Fruit fly (Drosophila melanogaster) whole organism, embryonic: ENCODE results near the gene mRpL24.
A peak's percentile ranks its signal among the peaks of the same experiment; 100 is the strongest.

Experiments
- Bgb ChIP-seq: fragments of 200-800 bp; sonication (Bioruptor generic); IDR thresholded peaks from 2 replicates; pipeline ENCODE4 v1.3.6; 2022; ENCODE audit warnings: missing biosample characterization, missing genetic modification characterization; ENCODE audit not compliant: partially characterized antibody
- CG10274 ChIP-seq: fragments of 200-800 bp; sonication (Bioruptor generic); optimal IDR thresholded peaks from 3 replicates; lab custom pipeline; 2017; ENCODE audit warnings: missing biosample characterization, mild to moderate bottlenecking, missing genetic modification characterization
- CG10462 ChIP-seq: fragments of 200-800 bp; sonication (Bioruptor generic); optimal IDR thresholded peaks from 2 replicates; lab custom pipeline; 2016; ENCODE audit warnings: missing biosample characterization, missing genetic modification characterization
- CG11093 ChIP-seq: fragments of 200-800 bp; sonication (Bioruptor generic); IDR thresholded peaks from 3 replicates; pipeline ENCODE4 v1.3.6; 2022; ENCODE audit warnings: missing biosample characterization, missing genetic modification characterization
- CG11456 ChIP-seq: fragments of 200-800 bp; sonication (Bioruptor generic); IDR thresholded peaks from 3 replicates; pipeline ENCODE4 v1.3.6; 2022; ENCODE audit warnings: missing biosample characterization, missing genetic modification characterization
- CG13287 ChIP-seq: fragments of 200-800 bp; sonication (Bioruptor generic); IDR thresholded peaks from 2 replicates; pipeline ENCODE4 v1.3.6; 2022; ENCODE audit warnings: missing biosample characterization, missing genetic modification characterization; ENCODE audit not compliant: partially characterized antibody
- CG13624 ChIP-seq: fragments of 200-800 bp; sonication (Bioruptor generic); optimal IDR thresholded peaks from 2 replicates; lab custom pipeline; 2016; ENCODE audit warnings: missing biosample characterization, missing genetic modification characterization
- CG14014 ChIP-seq: fragments of 200-800 bp; sonication (Bioruptor generic); IDR thresholded peaks from 2 replicates; pipeline ENCODE4 v1.3.6; 2022; ENCODE audit warnings: missing biosample characterization, missing genetic modification characterization
- CG15514 ChIP-seq: fragments of 200-800 bp; sonication (Bioruptor generic); optimal IDR thresholded peaks from 3 replicates; lab custom pipeline; 2017; ENCODE audit warnings: missing biosample characterization, missing genetic modification characterization, mild to moderate bottlenecking, moderate library complexity, missing genetic modification reagents
- CG30403 ChIP-seq: fragments of 200-800 bp; sonication (Bioruptor generic); optimal IDR thresholded peaks from 3 replicates; lab custom pipeline; 2016; ENCODE audit warnings: missing biosample characterization, missing genetic modification characterization
- CG3281 ChIP-seq: fragments of 200-800 bp; sonication (Bioruptor generic); optimal IDR thresholded peaks from 3 replicates; lab custom pipeline; 2017; ENCODE audit warnings: missing biosample characterization, mild to moderate bottlenecking, missing genetic modification characterization
- CG34422 ChIP-seq: fragments of 200-800 bp; sonication (Bioruptor generic); IDR thresholded peaks from 3 replicates; pipeline ENCODE4 v1.3.6; 2022; ENCODE audit warnings: missing biosample characterization, missing genetic modification characterization
- CG3847 ChIP-seq: fragments of 200-800 bp; sonication (Bioruptor generic); IDR thresholded peaks from 2 replicates; pipeline ENCODE4 v1.3.6; 2022; ENCODE audit warnings: missing biosample characterization, missing genetic modification characterization
- CG4820 ChIP-seq: fragments of 200-800 bp; sonication (Bioruptor generic); optimal IDR thresholded peaks from 3 replicates; lab custom pipeline; 2016; ENCODE audit warnings: missing biosample characterization, missing genetic modification characterization
- CG7987 ChIP-seq: fragments of 200-800 bp; sonication (Bioruptor generic); optimal IDR thresholded peaks from 2 replicates; lab custom pipeline; 2018; ENCODE audit warnings: missing biosample characterization, mild to moderate bottlenecking, missing genetic modification characterization, moderate library complexity
- CG8924 ChIP-seq: fragments of 200-800 bp; optimal IDR thresholded peaks from 3 replicates; lab custom pipeline; 2019; ENCODE audit warnings: missing biosample characterization, mild to moderate bottlenecking, missing genetic modification characterization, moderate library complexity
- CG9932 ChIP-seq: fragments of 200-800 bp; sonication (Bioruptor generic); IDR thresholded peaks from 2 replicates; pipeline ENCODE4 v1.3.6; 2022; ENCODE audit warnings: missing biosample characterization, missing genetic modification characterization
- D19A ChIP-seq: fragments of 200-800 bp; optimal IDR thresholded peaks from 3 replicates; lab custom pipeline; 2019; ENCODE audit warnings: missing biosample characterization, mild to moderate bottlenecking, missing genetic modification characterization, moderate library complexity
- E2f1 ChIP-seq: fragments of 200-800 bp; sonication (Bioruptor generic); IDR thresholded peaks from 2 replicates; pipeline ENCODE4 v1.3.6; 2022; ENCODE audit warnings: missing biosample characterization, missing genetic modification characterization
- E2f2 ChIP-seq: fragments of 200-800 bp; sonication (Bioruptor generic); IDR thresholded peaks from 2 replicates; pipeline ENCODE4 v1.3.6; 2022; ENCODE audit warnings: missing biosample characterization, missing genetic modification characterization
- Ets65A ChIP-seq: fragments of 200-800 bp; sonication (Bioruptor generic); peaks from one replicate; lab custom pipeline; 2016; ENCODE audit warnings: missing biosample characterization, missing genetic modification characterization
- Gug ChIP-seq: fragments of 200-800 bp; sonication (Bioruptor generic); IDR thresholded peaks from 4 replicates; pipeline ENCODE4 v1.3.6; 2022; ENCODE audit warnings: missing biosample characterization, missing genetic modification characterization
- HmgZ ChIP-seq: fragments of 200-800 bp; sonication (Bioruptor generic); optimal IDR thresholded peaks from 2 replicates; lab custom pipeline; 2018; ENCODE audit warnings: missing biosample characterization, mild to moderate bottlenecking, missing genetic modification characterization
- Lpt ChIP-seq: fragments of >200 bp; optimal IDR thresholded peaks from 2 replicates; lab custom pipeline; 2018; ENCODE audit warnings: missing biosample characterization, missing genetic modification characterization
- MESR4 ChIP-seq: fragments of 200-800 bp; sonication (Bioruptor generic); optimal IDR thresholded peaks from 2 replicates; lab custom pipeline; 2018; ENCODE audit warnings: missing biosample characterization, mild to moderate bottlenecking, missing genetic modification characterization, moderate library complexity
- Max ChIP-seq: fragments of 200-800 bp; sonication (Bioruptor generic); optimal IDR thresholded peaks from 2 replicates; lab custom pipeline; 2016; ENCODE audit warnings: missing biosample characterization, mild to moderate bottlenecking, missing genetic modification characterization
- Med ChIP-seq: fragments of 200-800 bp; sonication (Bioruptor generic); peaks from one replicate; lab custom pipeline; 2016; ENCODE audit warnings: missing biosample characterization, missing genetic modification characterization, mild to moderate bottlenecking, inconsistent platforms, moderate library complexity
- NfI ChIP-seq: fragments of 200-800 bp; sonication (Bioruptor generic); optimal IDR thresholded peaks from 3 replicates; lab custom pipeline; 2018; ENCODE audit warnings: missing biosample characterization, mild to moderate bottlenecking, missing genetic modification characterization, moderate library complexity
- Pdp1 ChIP-seq, 2 experiments: fragments of 200-800 bp; sonication (Bioruptor generic); optimal IDR thresholded peaks; 3 replicates each; lab custom pipeline; 2016; ENCODE audit warnings: missing biosample characterization in 2 of 2, missing genetic modification characterization in 2 of 2, mild to moderate bottlenecking in 1 of 2, moderate library complexity in 1 of 2
- Sry-β ChIP-seq: fragments of 200-800 bp; sonication (Bioruptor generic); optimal IDR thresholded peaks from 2 replicates; lab custom pipeline; 2018; ENCODE audit warnings: missing biosample characterization, mild to moderate bottlenecking, missing genetic modification characterization, moderate library complexity
- Xrp1 ChIP-seq: fragments of 200-800 bp; sonication (Bioruptor generic); IDR thresholded peaks from 2 replicates; pipeline ENCODE4 v1.3.6; 2022; ENCODE audit warnings: missing biosample characterization, missing genetic modification characterization
- az2 ChIP-seq: fragments of 200-800 bp; sonication (Bioruptor generic); optimal IDR thresholded peaks from 3 replicates; lab custom pipeline; 2016; ENCODE audit warnings: missing biosample characterization, missing genetic modification characterization
- chinmo ChIP-seq: fragments of 200-800 bp; sonication (Bioruptor generic); IDR thresholded peaks from 4 replicates; pipeline ENCODE4 v1.3.6; 2022; ENCODE audit warnings: missing biosample characterization, missing genetic modification characterization; ENCODE audit not compliant: partially characterized antibody
- ems ChIP-seq: fragments of 200-800 bp; sonication (Bioruptor generic); optimal IDR thresholded peaks from 3 replicates; lab custom pipeline; 2016; ENCODE audit warnings: missing biosample characterization, missing genetic modification characterization
- eve ChIP-seq, 2 experiments: fragments of >200 bp; optimal IDR thresholded peaks; 2 replicates each; lab custom pipeline; 2017; ENCODE audit warnings: missing biosample characterization in 2 of 2, missing genetic modification characterization in 2 of 2
- fu2 ChIP-seq: fragments of 200-800 bp; sonication (Bioruptor generic); optimal IDR thresholded peaks from 2 replicates; lab custom pipeline; 2016; ENCODE audit warnings: missing biosample characterization, missing genetic modification characterization
- kay ChIP-seq: fragments of 200-800 bp; sonication (Bioruptor generic); optimal IDR thresholded peaks from 2 replicates; lab custom pipeline; 2016; ENCODE audit warnings: missing biosample characterization, missing genetic modification characterization
- mam ChIP-seq: fragments of 200-800 bp; sonication (Bioruptor generic); optimal IDR thresholded peaks from 3 replicates; lab custom pipeline; 2016; ENCODE audit warnings: missing biosample characterization, missing genetic modification characterization
- otp ChIP-seq: fragments of 200-800 bp; sonication (Bioruptor generic); IDR thresholded peaks from 3 replicates; pipeline ENCODE4, ENCODE4 v1.3.6; 2022; ENCODE audit warnings: missing biosample characterization, missing genetic modification characterization
- pan ChIP-seq, 4 experiments: fragments of >200 bp in 3 of 4; fragments of 200-800 bp in 1 of 4; sonication (Bioruptor generic) in 1 of 4; optimal IDR thresholded peaks in 3 of 4; IDR thresholded peaks in 1 of 4; 2 replicates each; pipeline versions ENCODE4 v1.3.6 to Lab custom; 2017 to 2022; ENCODE audit warnings: missing biosample characterization in 2 of 4, missing genetic modification characterization in 2 of 4, mixed read lengths in 1 of 4
- phol ChIP-seq: fragments of 200-800 bp; sonication (Bioruptor generic); optimal IDR thresholded peaks from 3 replicates; lab custom pipeline; 2018; ENCODE audit warnings: missing biosample characterization, mild to moderate bottlenecking, missing genetic modification characterization, moderate library complexity
- pzg ChIP-seq: fragments of 200-800 bp; sonication (Bioruptor generic); optimal IDR thresholded peaks from 3 replicates; lab custom pipeline; 2018; ENCODE audit warnings: missing biosample characterization, mild to moderate bottlenecking, missing genetic modification characterization, moderate library complexity
- ranshi ChIP-seq: fragments of 200-800 bp; sonication (Bioruptor generic); IDR thresholded peaks from 2 replicates; pipeline ENCODE4 v1.3.6; 2022; ENCODE audit warnings: missing biosample characterization, missing genetic modification characterization
- row ChIP-seq: fragments of 200-800 bp; sonication (Bioruptor generic); IDR thresholded peaks from 3 replicates; pipeline ENCODE4 v1.3.6; 2022; ENCODE audit warnings: missing biosample characterization, missing genetic modification characterization
- slbo ChIP-seq: fragments of 200-800 bp; sonication (Bioruptor generic); IDR thresholded peaks from 2 replicates; pipeline ENCODE4 v1.3.6; 2022; ENCODE audit warnings: missing biosample characterization, missing genetic modification characterization
- sna ChIP-seq: fragments of 200-800 bp; sonication (Bioruptor generic); IDR thresholded peaks from 2 replicates; pipeline ENCODE4 v1.3.6; 2022; ENCODE audit warnings: missing biosample characterization, missing genetic modification characterization; ENCODE audit not compliant: partially characterized antibody
- z ChIP-seq: fragments of 200-800 bp; sonication (Bioruptor generic); IDR thresholded peaks from 3 replicates; pipeline ENCODE4 v1.3.6; 2022; ENCODE audit warnings: missing biosample characterization, missing genetic modification characterization
- zfh1 ChIP-seq: fragments of 200-800 bp; sonication (Bioruptor generic); IDR thresholded peaks from 3 replicates; pipeline ENCODE4 v1.3.6; 2022; ENCODE audit warnings: missing biosample characterization, missing genetic modification characterization

Gene mRpL24

dm6 chr2L:4967511-4967910 is 22.4 kb upstream of the mRpL24 start, which contains the start of gene eIF3i (continued):
- TF ChIP-seq CG4820 (no peak), Bgb (no peak), Lpt (no peak), Pdp1 (GFP tag; optimal IDR thresholded peaks at IDR 0.05; lab: Kevin White, UChicago) (no peak), CG8924 (tag; lab: Kevin White, UChicago) (peak; percentile 6), CG10462 (no peak), CG10274 (no peak)

dm6 chr2L:4965923-4966322 is 20.8 kb upstream of the mRpL24 start:
- TF ChIP-seq otp (GFP tag; lab: Robert Waterston, UW): no peak
- peak; percentile 68 for TF ChIP-seq Med (GFP tag; lab: Kevin White, UChicago)
- 0 out of 3 replicates have a peak, but pooled peaks have one; percentile 57 for TF ChIP-seq z (GFP tag; lab: Robert Waterston, UW)
- no peak for TF ChIP-seq Max (GFP tag; lab: Kevin White, UChicago)
- no peak for TF ChIP-seq Gug (GFP tag; lab: Robert Waterston, UW)
- no peak for TF ChIP-seq CG4820
- TF ChIP-seq NfI: no peak

dm6 chr2L:4965420-4965819 is 20.3 kb upstream of the mRpL24 start, which contains the start of gene CG34125:
TSS of gene CG34125 (plus strand) at chr2L:4965673.
- no peak for TF ChIP-seq pan (optimal IDR thresholded peaks at IDR 0.05; lab: Kevin White, UChicago)
- peak in 1 of 2 experiments; percentile 32 for TF ChIP-seq pan (GFP tag; optimal IDR thresholded peaks at IDR 0.05 in 1 of 2, IDR thresholded peaks at IDR 0.05 in 1 of 2)
- peak; percentile 32; the same call in 1 of the 2 replicates for TF ChIP-seq slbo (GFP tag; lab: Robert Waterston, UW)
- 0 out of 3 replicates have a peak, but pooled peaks have one; percentile 8 for TF ChIP-seq CG34422 (GFP tag; lab: Robert Waterston, UW)
- peak; percentile 86 for TF ChIP-seq row (GFP tag; lab: Robert Waterston, UW)
- peak; percentile 26; the same call in 1 of the 2 replicates for TF ChIP-seq CG3847 (GFP tag; lab: Robert Waterston, UW)
- TF ChIP-seq mam (GFP tag; lab: Kevin White, UChicago): peak; percentile 14
- peak; percentile 97 for TF ChIP-seq kay (GFP tag; lab: Kevin White, UChicago)
- no peak for TF ChIP-seq E2f1
- 0 out of 2 replicates have a peak, but pooled peaks have one; percentile 22 for TF ChIP-seq E2f2 (GFP tag; lab: Robert Waterston, UW)
- peak; percentile 13 for TF ChIP-seq MESR4 (GFP tag; lab: Kevin White, UChicago)
- peak; percentile 6 for TF ChIP-seq az2 (GFP tag; lab: Kevin White, UChicago)
- no peak for TF ChIP-seq CG7987 (GFP tag; lab: Kevin White, UChicago)
- peak; percentile 82 for TF ChIP-seq Ets65A
- no peak for TF ChIP-seq CG3281 (GFP tag; lab: Kevin White, UChicago)
- TF ChIP-seq CG9932: peak; percentile 44; the same call in 1 of the 2 replicates
- TF ChIP-seq ems (GFP tag; lab: Kevin White, UChicago): peak; percentile 10
- TF ChIP-seq HmgZ (tag; lab: Kevin White, UChicago): peak; percentile 13
- TF ChIP-seq CG11456 (GFP tag; lab: Robert Waterston, UW): 0 out of 3 replicates have a peak, but pooled peaks have one; percentile 47
- peak; percentile 20; the same call in 1 of the 3 replicates for TF ChIP-seq zfh1 (GFP tag; lab: Robert Waterston, UW)
- TF ChIP-seq CG13287 (GFP tag; lab: Robert Waterston, UW): peak; percentile 22; the same call in 1 of the 2 replicates
- peak; percentile 33 for TF ChIP-seq pzg
- TF ChIP-seq fu2 (GFP tag; lab: Kevin White, UChicago): no peak
- 0 out of 2 replicates have a peak, but pooled peaks have one; percentile 11 for TF ChIP-seq CG14014 (GFP tag; lab: Robert Waterston, UW)
- no peak for TF ChIP-seq eve (GFP tag; optimal IDR thresholded peaks at IDR 0.05; lab: Kevin White, UChicago)
- peak; percentile 5 for TF ChIP-seq CG13624 (GFP tag; lab: Kevin White, UChicago)
- TF ChIP-seq Sry-β (GFP tag; lab: Kevin White, UChicago): peak; percentile 91
- TF ChIP-seq CG15514 (GFP tag; lab: Kevin White, UChicago): peak; percentile 81
- TF ChIP-seq CG11093: no peak
- TF ChIP-seq CG30403 (GFP tag; lab: Kevin White, UChicago): no peak
- peak; percentile 11 for TF ChIP-seq phol (tag; lab: Kevin White, UChicago)
- peak; percentile 68; the same call in 1 of the 4 replicates for TF ChIP-seq chinmo
- TF ChIP-seq ranshi (GFP tag; lab: Robert Waterston, UW): no peak
- no peak for TF ChIP-seq D19A
- peak; percentile 67 for TF ChIP-seq Med (GFP tag; lab: Kevin White, UChicago)
- no peak for TF ChIP-seq sna (GFP tag; lab: Robert Waterston, UW)
- peak; percentile 34; the same call in 1 of the 2 replicates for TF ChIP-seq Xrp1 (GFP tag; lab: Robert Waterston, UW)
